Worm (Caenorhabditis elegans) whole organism, dauer: ENCODE data around the gene Y43F8C.7.

Experiments
- unc-62 ChIP-seq: sonication (generic microtip); optimal IDR thresholded peaks from 2 replicates; lab custom pipeline; 2017; ENCODE audit warnings: missing biosample characterization, missing genetic modification reagents, missing genetic modification characterization

Gene Y43F8C.7

ce11 chrV:19605880-19606279, 38.0 kb downstream of the Y43F8C.7 start, which contains the start of gene nlp-25:
Gene nlp-25, plus strand, starts transcription at chrV:19606180.
- TF ChIP-seq unc-62 (GFP tag; lab: Kevin White, UChicago), result no peak

ce11 chrV:19605415-19605814, 38.4 kb downstream of the Y43F8C.7 start:
- TF ChIP-seq unc-62 (GFP tag; lab: Kevin White, UChicago), result no peak

ce11 chrV:19599087-19599486, 44.7 kb downstream of the Y43F8C.7 start:
- TF ChIP-seq unc-62 (GFP tag; lab: Kevin White, UChicago), result no peak
